Worm (Caenorhabditis elegans) whole organism, young adult: ENCODE data around the gene Y57A10B.6.

Experiments
- B0336.3 ChIP-seq: fragments of 200-800 bp; sonication (Bioruptor generic); IDR thresholded peaks from 2 replicates; pipeline ENCODE4 v1.3.6; 2022; ENCODE audit warnings: missing genetic modification characterization, missing compliant biosample characterization
- C17E4.6 ChIP-seq: fragments of 200-800 bp; sonication (Bioruptor generic); IDR thresholded peaks from 2 replicates; pipeline ENCODE4 v1.3.6; 2022; ENCODE audit warnings: missing genetic modification reagents, missing genetic modification characterization, missing compliant biosample characterization
- D2030.7 ChIP-seq: fragments of 200-800 bp; sonication (Bioruptor generic); IDR thresholded peaks from 2 replicates; pipeline ENCODE4 v1.3.6; 2022; ENCODE audit warnings: missing genetic modification reagents, missing genetic modification characterization, missing compliant biosample characterization
- F22D6.2 ChIP-seq: sonication (generic microtip); optimal IDR thresholded peaks from 2 replicates; lab custom pipeline; 2016; ENCODE audit warnings: mild to moderate bottlenecking, missing genetic modification characterization, missing compliant biosample characterization
- F33H1.4 ChIP-seq: fragments of 200-800 bp; sonication (Bioruptor generic); IDR thresholded peaks from 2 replicates; pipeline ENCODE4 v1.3.6; 2022; ENCODE audit warnings: missing genetic modification reagents, missing genetic modification characterization, missing compliant biosample characterization
- F37B4.10 ChIP-seq: fragments of 200-800 bp; sonication (Bioruptor generic); IDR thresholded peaks from 2 replicates; pipeline ENCODE4 v1.3.6; 2022; ENCODE audit warnings: missing genetic modification characterization, missing compliant biosample characterization
- F55B11.4 ChIP-seq: sonication (generic microtip); optimal IDR thresholded peaks from 2 replicates; lab custom pipeline; 2016; ENCODE audit warnings: missing compliant biosample characterization, missing genetic modification characterization, borderline replicate concordance; ENCODE audit not compliant: insufficient read depth
- F57A8.1 ChIP-seq: fragments of 200-800 bp; sonication (Bioruptor generic); optimal IDR thresholded peaks from 2 replicates; lab custom pipeline; 2018; ENCODE audit warnings: mild to moderate bottlenecking, missing genetic modification characterization, moderate library complexity, missing compliant biosample characterization
- F57C9.4 ChIP-seq: sonication (generic microtip); optimal IDR thresholded peaks from 2 replicates; lab custom pipeline; 2017; ENCODE audit warnings: mild to moderate bottlenecking, missing genetic modification characterization, missing compliant biosample characterization
- K11D2.4 ChIP-seq: fragments of 200-800 bp; sonication (Bioruptor generic); IDR thresholded peaks from 2 replicates; pipeline ENCODE4 v1.3.6; 2022; ENCODE audit warnings: missing genetic modification reagents, missing genetic modification characterization, missing compliant biosample characterization
- K12H6.12 ChIP-seq: fragments of 200-800 bp; sonication (Bioruptor generic); optimal IDR thresholded peaks from 2 replicates; lab custom pipeline; 2018; ENCODE audit warnings: mild to moderate bottlenecking, missing genetic modification characterization, missing compliant biosample characterization
- bed-2 ChIP-seq: fragments of 200-800 bp; sonication (Bioruptor generic); IDR thresholded peaks from 2 replicates; pipeline ENCODE4 v1.3.6; 2022; ENCODE audit warnings: missing genetic modification reagents, missing genetic modification characterization, missing compliant biosample characterization
- ccch-3 ChIP-seq: fragments of 200-800 bp; sonication (Bioruptor generic); optimal IDR thresholded peaks from 2 replicates; lab custom pipeline; 2018; ENCODE audit warnings: mild to moderate bottlenecking, missing genetic modification characterization, missing compliant biosample characterization
- cebp-2 ChIP-seq: fragments of 200-800 bp; sonication (Bioruptor generic); IDR thresholded peaks from 2 replicates; pipeline ENCODE4 v1.3.6; 2022; ENCODE audit warnings: missing genetic modification characterization, missing compliant biosample characterization
- chd-7 ChIP-seq: sonication (generic microtip); optimal IDR thresholded peaks from 2 replicates; lab custom pipeline; 2016; ENCODE audit warnings: mild to moderate bottlenecking, missing genetic modification characterization, moderate library complexity, missing compliant biosample characterization
- ets-4 ChIP-seq: fragments of 200-800 bp; sonication (Bioruptor generic); optimal IDR thresholded peaks from 2 replicates; lab custom pipeline; 2018; ENCODE audit warnings: mild to moderate bottlenecking, missing genetic modification characterization, missing compliant biosample characterization
- gei-17 ChIP-seq: fragments of 200-800 bp; sonication (Bioruptor generic); optimal IDR thresholded peaks from 2 replicates; lab custom pipeline; 2018; ENCODE audit warnings: mild to moderate bottlenecking, missing genetic modification characterization, missing compliant biosample characterization
- hmg-20 ChIP-seq: fragments of 200-800 bp; sonication (Bioruptor generic); IDR thresholded peaks from 2 replicates; pipeline ENCODE4 v1.3.6; 2022; ENCODE audit warnings: missing genetic modification reagents, missing genetic modification characterization, missing compliant biosample characterization
- lir-1 ChIP-seq: fragments of 200-800 bp; sonication (Bioruptor generic); conservative IDR thresholded peaks from 2 replicates; pipeline ENCODE4 v1.3.6; 2022; ENCODE audit warnings: missing genetic modification reagents, missing genetic modification characterization, missing compliant biosample characterization
- madf-6 ChIP-seq: fragments of 200-800 bp; sonication (Bioruptor generic); IDR thresholded peaks from 2 replicates; pipeline ENCODE4 v1.3.6; 2022; ENCODE audit warnings: missing genetic modification reagents, missing genetic modification characterization, missing compliant biosample characterization
- mes-4 ChIP-seq: sonication (generic microtip); optimal IDR thresholded peaks from 2 replicates; lab custom pipeline; 2016; ENCODE audit warnings: missing genotype, missing genetic modification characterization, missing compliant biosample characterization
- nfya-1 ChIP-seq: sonication (generic microtip); optimal IDR thresholded peaks from 2 replicates; lab custom pipeline; 2017; ENCODE audit warnings: antibody characterized with exemption, missing compliant biosample characterization, missing genetic modification characterization, borderline replicate concordance; ENCODE audit not compliant: insufficient read depth
- nhr-120 ChIP-seq: fragments of 200-800 bp; sonication (Bioruptor generic); IDR thresholded peaks from 2 replicates; pipeline ENCODE4 v1.3.6; 2022; ENCODE audit warnings: missing genetic modification characterization, missing compliant biosample characterization
- nhr-27 ChIP-seq: fragments of 200-800 bp; sonication (Bioruptor generic); optimal IDR thresholded peaks from 2 replicates; lab custom pipeline; 2018; ENCODE audit warnings: mild to moderate bottlenecking, missing genetic modification characterization, moderate library complexity, missing compliant biosample characterization
- nhr-80 ChIP-seq: sonication (generic microtip); optimal IDR thresholded peaks from 2 replicates; lab custom pipeline; 2016; ENCODE audit warnings: missing genetic modification characterization, missing compliant biosample characterization
- repo-1 ChIP-seq: sonication (generic microtip); optimal IDR thresholded peaks from 2 replicates; lab custom pipeline; 2017; ENCODE audit warnings: mild to moderate bottlenecking, missing genetic modification characterization, missing compliant biosample characterization
- rpc-1 ChIP-seq, 2 experiments: fragments of 150-350 bp in 1 of 2; sonication (generic microtip) in 1 of 2; optimal IDR thresholded peaks; 2 replicates each; lab custom pipeline; 2014 to 2018; ENCODE audit warnings: missing biosample characterization in 1 of 2, missing genetic modification characterization in 1 of 2, missing genetic modification reagents in 1 of 2, missing genotype in 1 of 2
- sdz-38 ChIP-seq: sonication (generic microtip); optimal IDR thresholded peaks from 2 replicates; lab custom pipeline; 2016; ENCODE audit warnings: missing genotype, missing genetic modification characterization, missing compliant biosample characterization
- snpc-1.1 ChIP-seq: sonication (generic microtip); optimal IDR thresholded peaks from 2 replicates; lab custom pipeline; 2017; ENCODE audit warnings: missing genetic modification characterization, mild to moderate bottlenecking, missing compliant biosample characterization, antibody characterized with exemption, moderate library complexity, missing genotype, missing genetic modification reagents; ENCODE audit not compliant: insufficient read depth
- somi-1 ChIP-seq: fragments of 200-800 bp; sonication (Bioruptor generic); optimal IDR thresholded peaks from 2 replicates; lab custom pipeline; 2018; ENCODE audit warnings: mild to moderate bottlenecking, missing genetic modification characterization, missing compliant biosample characterization
- unc-130 ChIP-seq: sonication (generic microtip); optimal IDR thresholded peaks from 2 replicates; lab custom pipeline; 2016; ENCODE audit warnings: missing genetic modification reagents, missing genetic modification characterization, missing compliant biosample characterization
- ztf-25 ChIP-seq: fragments of 200-800 bp; sonication (Bioruptor generic); IDR thresholded peaks from 2 replicates; pipeline ENCODE4 v1.3.6; 2022; ENCODE audit warnings: missing genetic modification reagents, missing genetic modification characterization, missing compliant biosample characterization
- ztf-3 ChIP-seq: fragments of 200-800 bp; sonication (Bioruptor generic); optimal IDR thresholded peaks from 2 replicates; lab custom pipeline; 2018; ENCODE audit warnings: mild to moderate bottlenecking, missing genetic modification characterization, missing compliant biosample characterization

Y57A10B.6 gene

ce11 chrII:12385815-12386214, 4.1 kb upstream of the Y57A10B.6 start (continued):
- TF ChIP-seq F57A8.1 (GFP tag; lab: Kevin White, UChicago): no peak

- TF ChIP-seq snpc-1.1 (tag; lab: Kevin White, UChicago) (no peak), F33H1.4 (GFP tag; lab: Robert Waterston, UW) (no peak), ztf-25 (GFP tag; lab: Robert Waterston, UW) (no peak), nhr-120 (GFP tag; lab: Robert Waterston, UW) (no peak), D2030.7 (GFP tag; lab: Robert Waterston, UW) (no peak), F37B4.10 (GFP tag; lab: Robert Waterston, UW) (no peak), K11D2.4 (GFP tag; lab: Robert Waterston, UW) (no peak), somi-1 (GFP tag; lab: Kevin White, UChicago) (no peak), K12H6.12 (tag; lab: Kevin White, UChicago) (no peak), hmg-20 (GFP tag; lab: Robert Waterston, UW) (no peak), F22D6.2 (tag; lab: Kevin White, UChicago) (no peak), nhr-80 (tag; lab: Kevin White, UChicago) (no peak), sdz-38 (tag; lab: Kevin White, UChicago) (no peak), repo-1 (tag; lab: Kevin White, UChicago) (no peak), mes-4 (tag; lab: Kevin White, UChicago) (no peak), ztf-3 (GFP tag; lab: Kevin White, UChicago) (no peak)
These were observed 3.1 kb upstream of the Y57A10B.6 start, which contains the start of gene sre-42 for ce11 chrII:12386781-12387180. sre-42 (minus strand) TSS chrII:12386881.

ce11 chrII:12387487-12387886, 2.4 kb upstream of the Y57A10B.6 start:
- TF ChIP-seq nhr-27 (tag; lab: Kevin White, UChicago) (no peak), C17E4.6 (GFP tag; lab: Robert Waterston, UW) (no peak), madf-6 (no peak), ets-4 (GFP tag; lab: Kevin White, UChicago) (no peak), F22D6.2 (tag; lab: Kevin White, UChicago) (no peak), sdz-38 (tag; lab: Kevin White, UChicago) (no peak), gei-17 (GFP tag; lab: Kevin White, UChicago) (no peak), F57C9.4 (tag; lab: Kevin White, UChicago) (no peak), rpc-1 (optimal IDR thresholded peaks at IDR 0.05; lab: Kevin White, UChicago) (no peak), rpc-1 (tag; optimal IDR thresholded peaks at IDR 0.05; lab: Kevin White, UChicago) (no peak), cebp-2 (GFP tag; lab: Robert Waterston, UW) (no peak), unc-130 (GFP tag; lab: Kevin White, UChicago) (no peak), ccch-3 (GFP tag; lab: Kevin White, UChicago) (no peak), B0336.3 (GFP tag; lab: Robert Waterston, UW) (no peak), nhr-80 (tag; lab: Kevin White, UChicago) (no peak), F55B11.4 (tag; lab: Kevin White, UChicago) (no peak), lir-1 (no peak), chd-7 (tag; lab: Kevin White, UChicago) (no peak), nfya-1 (tag; lab: Kevin White, UChicago) (no peak), repo-1 (tag; lab: Kevin White, UChicago) (no peak)

ce11 chrII:12387980-12388379, 1.9 kb upstream of the Y57A10B.6 start, which contains the start of gene sre-41:
sre-41 (plus strand) TSS chrII:12388280.
- TF ChIP-seq gei-17 (GFP tag; lab: Kevin White, UChicago) (no peak), nhr-120 (GFP tag; lab: Robert Waterston, UW) (no peak), bed-2 (GFP tag; lab: Robert Waterston, UW) (no peak)
